Fruit fly (Drosophila melanogaster) whole organism, embryonic: Measurements from ENCODE around the gene CG4730.

Experiments used
- ATbp ChIP-seq: fragments of 200-800 bp; sonication (Bioruptor generic); optimal IDR thresholded peaks from 2 replicates; lab custom pipeline; 2017; ENCODE audit warnings: missing biosample characterization, mild to moderate bottlenecking, missing genetic modification characterization, missing genetic modification reagents
- Abd-B ChIP-seq: fragments of 200-800 bp; sonication (Bioruptor generic); optimal IDR thresholded peaks from 2 replicates; lab custom pipeline; 2018; ENCODE audit warnings: missing biosample characterization, mild to moderate bottlenecking, missing genetic modification characterization, moderate library complexity
- Adf1 ChIP-seq: fragments of 200-800 bp; sonication (Bioruptor generic); IDR thresholded peaks from 2 replicates; pipeline ENCODE4 v1.3.6; 2022; ENCODE audit warnings: missing biosample characterization, missing genetic modification characterization
- Antp ChIP-seq: fragments of 200-800 bp; sonication (Bioruptor generic); optimal IDR thresholded peaks from 3 replicates; lab custom pipeline; 2016; ENCODE audit warnings: missing biosample characterization, missing genetic modification characterization
- Atf6 ChIP-seq: fragments of 200-800 bp; sonication (Bioruptor generic); IDR thresholded peaks from 2 replicates; pipeline ENCODE4 v1.3.6; 2022; ENCODE audit warnings: missing biosample characterization, missing genetic modification characterization
- Bdp1 ChIP-seq: fragments of 200-800 bp; sonication (Bioruptor generic); optimal IDR thresholded peaks from 3 replicates; lab custom pipeline; 2016; ENCODE audit warnings: missing biosample characterization, missing genetic modification characterization
- CG10321 ChIP-seq: fragments of 200-800 bp; sonication (Bioruptor generic); IDR thresholded peaks from 2 replicates; pipeline ENCODE4 v1.3.6; 2022; ENCODE audit warnings: missing biosample characterization, missing genetic modification characterization
- CG11398 ChIP-seq: fragments of 200-800 bp; sonication (Bioruptor generic); optimal IDR thresholded peaks from 2 replicates; lab custom pipeline; 2016; ENCODE audit warnings: missing biosample characterization, missing genetic modification characterization
- CG12299 ChIP-seq: fragments of 200-800 bp; sonication (Bioruptor generic); optimal IDR thresholded peaks from 2 replicates; lab custom pipeline; 2018; ENCODE audit warnings: missing biosample characterization, mild to moderate bottlenecking, missing genetic modification characterization
- CG14014 ChIP-seq: fragments of 200-800 bp; sonication (Bioruptor generic); IDR thresholded peaks from 2 replicates; pipeline ENCODE4 v1.3.6; 2022; ENCODE audit warnings: missing biosample characterization, missing genetic modification characterization
- CG14860 ChIP-seq: fragments of 200-800 bp; sonication (Bioruptor generic); IDR thresholded peaks from 3 replicates; pipeline ENCODE4 v1.3.6; 2022; ENCODE audit warnings: missing biosample characterization, missing genetic modification characterization; ENCODE audit not compliant: partially characterized antibody
- CG15073 ChIP-seq: fragments of 200-800 bp; sonication (Bioruptor generic); optimal IDR thresholded peaks from 2 replicates; lab custom pipeline; 2016; ENCODE audit warnings: missing biosample characterization, missing genetic modification characterization
- CG18619 ChIP-seq: fragments of 200-800 bp; sonication (Bioruptor generic); optimal IDR thresholded peaks from 3 replicates; lab custom pipeline; 2017; ENCODE audit warnings: missing biosample characterization, mild to moderate bottlenecking, missing genetic modification characterization
- CG32767 ChIP-seq: fragments of 200-800 bp; sonication (Bioruptor generic); IDR thresholded peaks from 2 replicates; pipeline ENCODE4 v1.3.6; 2022; ENCODE audit warnings: missing biosample characterization, missing genetic modification characterization
- CG4424 ChIP-seq: fragments of 200-800 bp; sonication (Bioruptor generic); optimal IDR thresholded peaks from 3 replicates; lab custom pipeline; 2016; ENCODE audit warnings: missing biosample characterization, missing genetic modification characterization
- CG4617 ChIP-seq: fragments of 200-800 bp; sonication (Bioruptor generic); optimal IDR thresholded peaks from 3 replicates; lab custom pipeline; 2016; ENCODE audit warnings: missing biosample characterization, missing genetic modification characterization, borderline replicate concordance
- CG5245 ChIP-seq: fragments of 200-800 bp; sonication (Bioruptor generic); optimal IDR thresholded peaks from 3 replicates; lab custom pipeline; 2016; ENCODE audit warnings: missing biosample characterization, missing genetic modification characterization
- CG6765 ChIP-seq: fragments of 200-800 bp; sonication (Bioruptor generic); optimal IDR thresholded peaks from 3 replicates; lab custom pipeline; 2017; ENCODE audit warnings: missing biosample characterization, mild to moderate bottlenecking, missing genetic modification characterization
- CG8281 ChIP-seq: fragments of 200-800 bp; sonication (Bioruptor generic); optimal IDR thresholded peaks from 2 replicates; lab custom pipeline; 2018; ENCODE audit warnings: missing biosample characterization, mild to moderate bottlenecking, missing genetic modification characterization, moderate library complexity
- Chrac-16 ChIP-seq: fragments of 200-800 bp; sonication (Bioruptor generic); optimal IDR thresholded peaks from 3 replicates; lab custom pipeline; 2016; ENCODE audit warnings: missing biosample characterization, missing genetic modification characterization
- E2f1 ChIP-seq: fragments of 200-800 bp; sonication (Bioruptor generic); IDR thresholded peaks from 2 replicates; pipeline ENCODE4 v1.3.6; 2022; ENCODE audit warnings: missing biosample characterization, missing genetic modification characterization
- Ets65A ChIP-seq: fragments of 200-800 bp; sonication (Bioruptor generic); peaks from one replicate; lab custom pipeline; 2016; ENCODE audit warnings: missing biosample characterization, missing genetic modification characterization
- Ets97D ChIP-seq: fragments of 200-800 bp; sonication (Bioruptor generic); optimal IDR thresholded peaks from 3 replicates; lab custom pipeline; 2016; ENCODE audit warnings: missing biosample characterization, missing genetic modification characterization
- HHEX ChIP-seq: fragments of 200-800 bp; sonication (Bioruptor generic); optimal IDR thresholded peaks from 3 replicates; lab custom pipeline; 2017; ENCODE audit warnings: missing biosample characterization, mild to moderate bottlenecking, missing genetic modification characterization, missing genetic modification reagents
- Hsf ChIP-seq: fragments of 200-800 bp; sonication (Bioruptor generic); optimal IDR thresholded peaks from 3 replicates; lab custom pipeline; 2016; ENCODE audit warnings: missing biosample characterization, missing genetic modification characterization
- Mes4 ChIP-seq: fragments of 200-800 bp; sonication (Bioruptor generic); optimal IDR thresholded peaks from 2 replicates; lab custom pipeline; 2016; ENCODE audit warnings: missing biosample characterization, missing genetic modification characterization
- Spps ChIP-seq: fragments of 200-800 bp; sonication (Bioruptor generic); optimal IDR thresholded peaks from 2 replicates; lab custom pipeline; 2018; ENCODE audit warnings: missing biosample characterization, mild to moderate bottlenecking, missing genetic modification characterization
- TFAM ChIP-seq: fragments of 200-800 bp; sonication (Bioruptor generic); optimal IDR thresholded peaks from 2 replicates; lab custom pipeline; 2017; ENCODE audit warnings: missing biosample characterization, missing genetic modification characterization, inconsistent platforms
- az2 ChIP-seq: fragments of 200-800 bp; sonication (Bioruptor generic); optimal IDR thresholded peaks from 3 replicates; lab custom pipeline; 2016; ENCODE audit warnings: missing biosample characterization, missing genetic modification characterization
- chif ChIP-seq, 2 experiments: fragments of 200-800 bp; sonication (Bioruptor generic); optimal IDR thresholded peaks; 3 replicates each; lab custom pipeline; 2016; ENCODE audit warnings: missing biosample characterization in 2 of 2, missing genetic modification characterization in 2 of 2
- crol ChIP-seq: fragments of 200-800 bp; sonication (Bioruptor generic); IDR thresholded peaks from 2 replicates; pipeline ENCODE4 v1.3.6; 2022; ENCODE audit warnings: missing biosample characterization, missing genetic modification characterization
- da ChIP-seq: fragments of 200-800 bp; sonication (Bioruptor generic); optimal IDR thresholded peaks from 2 replicates; lab custom pipeline; 2016; ENCODE audit warnings: missing biosample characterization, missing genetic modification characterization
- exex ChIP-seq: fragments of 200-800 bp; sonication (Bioruptor generic); optimal IDR thresholded peaks from 4 replicates; lab custom pipeline; 2018; ENCODE audit warnings: missing biosample characterization, mild to moderate bottlenecking, missing genetic modification characterization, moderate library complexity
- fd64A ChIP-seq: fragments of 200-800 bp; sonication (Bioruptor generic); optimal IDR thresholded peaks from 3 replicates; lab custom pipeline; 2018; ENCODE audit warnings: missing biosample characterization, mild to moderate bottlenecking, missing genetic modification characterization
- ftz-f1 ChIP-seq: fragments of 200-800 bp; sonication (Bioruptor generic); optimal IDR thresholded peaks from 2 replicates; lab custom pipeline; 2016; ENCODE audit warnings: missing biosample characterization, missing genetic modification characterization
- ind ChIP-seq: fragments of 200-800 bp; sonication (Bioruptor generic); optimal IDR thresholded peaks from 3 replicates; lab custom pipeline; 2016; ENCODE audit warnings: missing biosample characterization, missing genetic modification characterization
- lov ChIP-seq, 2 experiments: fragments of 200-800 bp in 1 of 2; fragments of >200 bp in 1 of 2; sonication (Bioruptor generic) in 1 of 2; IDR thresholded peaks in 1 of 2; optimal IDR thresholded peaks in 1 of 2; 2 replicates in 1 of 2; 3 replicates in 1 of 2; pipeline versions ENCODE4 v1.3.6 to Lab custom; 2017 to 2022; ENCODE audit warnings: missing biosample characterization in 1 of 2, missing genetic modification characterization in 1 of 2
- mirr ChIP-seq: fragments of 200-800 bp; sonication (Bioruptor generic); optimal IDR thresholded peaks from 3 replicates; lab custom pipeline; 2018; ENCODE audit warnings: missing biosample characterization, mild to moderate bottlenecking, missing genetic modification characterization
- pan ChIP-seq, 4 experiments: fragments of >200 bp in 3 of 4; fragments of 200-800 bp in 1 of 4; sonication (Bioruptor generic) in 1 of 4; optimal IDR thresholded peaks in 3 of 4; IDR thresholded peaks in 1 of 4; 2 replicates each; pipeline versions ENCODE4 v1.3.6 to Lab custom; 2017 to 2022; ENCODE audit warnings: missing biosample characterization in 2 of 4, missing genetic modification characterization in 2 of 4, mixed read lengths in 1 of 4
- prd ChIP-seq, 3 experiments: fragments of >200 bp in 2 of 3; fragments of 200-800 bp in 1 of 3; sonication (Bioruptor generic) in 1 of 3; optimal IDR thresholded peaks in 2 of 3; IDR thresholded peaks in 1 of 3; 2 replicates in 2 of 3; 3 replicates in 1 of 3; pipeline versions ENCODE4 v1.3.6 to Lab custom; 2017 to 2022; ENCODE audit warnings: missing biosample characterization in 1 of 3, missing genetic modification characterization in 1 of 3
- so ChIP-seq: fragments of 200-800 bp; sonication (Bioruptor generic); IDR thresholded peaks from 3 replicates; pipeline ENCODE4 v1.3.6; 2022; ENCODE audit warnings: missing biosample characterization, missing genetic modification characterization
- sr ChIP-seq: fragments of 200-800 bp; sonication (Bioruptor generic); IDR thresholded peaks from 3 replicates; pipeline ENCODE4 v1.3.6; 2022; ENCODE audit warnings: missing biosample characterization, missing genetic modification characterization
- tap ChIP-seq: fragments of 200-800 bp; optimal IDR thresholded peaks from 3 replicates; lab custom pipeline; 2019; ENCODE audit warnings: missing biosample characterization, mild to moderate bottlenecking, missing genetic modification characterization, moderate library complexity
- tll ChIP-seq, 2 experiments: fragments of 200-800 bp in 1 of 2; fragments of >200 bp in 1 of 2; sonication (Bioruptor generic) in 1 of 2; optimal IDR thresholded peaks; 2 replicates each; lab custom pipeline; 2017 to 2019; ENCODE audit warnings: missing biosample characterization in 2 of 2, missing genetic modification characterization in 2 of 2, mild to moderate bottlenecking in 1 of 2, moderate library complexity in 1 of 2
- zf30C ChIP-seq: fragments of 200-800 bp; sonication (Bioruptor generic); optimal IDR thresholded peaks from 3 replicates; lab custom pipeline; 2018; ENCODE audit warnings: missing biosample characterization, mild to moderate bottlenecking, missing genetic modification characterization

CG4730 gene

dm6 chr3R:25662358-25662757 is 16.1 kb downstream of the CG4730 start (continued):
- TF ChIP-seq so (GFP tag; lab: Robert Waterston, UW) (0 out of 3 replicates have a peak, but pooled peaks have one; percentile 20), tap (tag; lab: Kevin White, UChicago) (no peak), CG10321 (GFP tag; lab: Robert Waterston, UW) (no peak), mirr (no peak), CG32767 (GFP tag; lab: Robert Waterston, UW) (no peak), lov (optimal IDR thresholded peaks at IDR 0.05; lab: Kevin White, UChicago) (no peak), lov (GFP tag; IDR thresholded peaks at IDR 0.05; lab: Robert Waterston, UW) (no peak), ATbp (GFP tag; lab: Kevin White, UChicago) (peak; percentile 9), Chrac-16 (GFP tag; lab: Kevin White, UChicago) (no peak), CG4617 (GFP tag; lab: Kevin White, UChicago) (no peak), Atf6 (GFP tag; lab: Robert Waterston, UW) (no peak), HHEX (GFP tag; lab: Kevin White, UChicago) (no peak), sr (no peak), CG6765 (GFP tag; lab: Kevin White, UChicago) (no peak), ind (GFP tag; lab: Kevin White, UChicago) (peak; percentile 10), CG11398 (GFP tag; lab: Kevin White, UChicago) (no peak), ftz-f1 (GFP tag; lab: Kevin White, UChicago) (no peak), CG5245 (no peak), CG8281 (tag; lab: Kevin White, UChicago) (no peak), CG14860 (no peak), CG12299 (no peak), zf30C (no peak), fd64A (GFP tag; lab: Kevin White, UChicago) (no peak), E2f1 (GFP tag; lab: Robert Waterston, UW) (no peak), Spps (tag; lab: Kevin White, UChicago) (no peak), Adf1 (no peak), Hsf (GFP tag; lab: Kevin White, UChicago) (no peak), Ets97D (no peak), chif (GFP tag; optimal IDR thresholded peaks at IDR 0.05; lab: Kevin White, UChicago) (peak in 1 of 2 experiments; percentile 9), Mes4 (GFP tag; lab: Kevin White, UChicago) (peak; percentile 15), CG4424 (GFP tag; lab: Kevin White, UChicago) (peak; percentile 27), tll (GFP tag; optimal IDR thresholded peaks at IDR 0.05; lab: Kevin White, UChicago) (no peak), exex (tag; lab: Kevin White, UChicago) (no peak), az2 (GFP tag; lab: Kevin White, UChicago) (peak; percentile 8), Abd-B (GFP tag; lab: Kevin White, UChicago) (no peak), prd (optimal IDR thresholded peaks at IDR 0.05; lab: Kevin White, UChicago) (no peak), prd (GFP tag; IDR thresholded peaks at IDR 0.05; lab: Robert Waterston, UW) (peak; percentile 26; the same call in 1 of the 3 replicates), Antp (GFP tag; lab: Kevin White, UChicago) (no peak), pan (optimal IDR thresholded peaks at IDR 0.05; lab: Kevin White, UChicago) (no peak), pan (GFP tag; optimal IDR thresholded peaks at IDR 0.05 in 1 of 2, IDR thresholded peaks at IDR 0.05 in 1 of 2) (peak in 1 of 2 experiments; percentile 29), crol (GFP tag; lab: Robert Waterston, UW) (no peak), TFAM (GFP tag; lab: Kevin White, UChicago) (no peak), da (GFP tag; lab: Kevin White, UChicago) (no peak), CG14014 (peak; percentile 7; the same call in 1 of the 2 replicates), Bdp1 (no peak), CG15073 (peak; percentile 5), CG18619 (GFP tag; lab: Kevin White, UChicago) (no peak), Ets65A (peak; percentile 78)
